Fruit fly (Drosophila melanogaster) whole organism: ENCODE measurements around the gene Shc.

Experiments used
- CG8478 ChIP-seq: fragments of >200 bp; optimal IDR thresholded peaks from 2 replicates; lab custom pipeline; 2018; ENCODE audit warnings: inconsistent platforms
- Dll ChIP-seq: fragments of >200 bp; optimal IDR thresholded peaks from 2 replicates; lab custom pipeline; 2017
- EcR ChIP-seq, 2 experiments: fragments of >200 bp; optimal IDR thresholded peaks; 2 replicates each; lab custom pipeline; 2017; ENCODE audit warnings: missing biosample characterization in 2 of 2, missing genetic modification characterization in 2 of 2, missing genetic modification reagents in 2 of 2
- pan ChIP-seq: fragments of >200 bp; optimal IDR thresholded peaks from 2 replicates; lab custom pipeline; 2017
- psq ChIP-seq: fragments of >200 bp; optimal IDR thresholded peaks from 2 replicates; lab custom pipeline; 2017
- usp ChIP-seq: fragments of >200 bp; optimal IDR thresholded peaks from 2 replicates; lab custom pipeline; 2017; ENCODE audit warnings: missing biosample characterization, missing genetic modification characterization, mixed read lengths

dm6 chr3L:9447239-9447777 is 20.5 kb downstream of the Shc start:
- no peak for TF ChIP-seq psq (lab: Kevin White, UChicago)
- TF ChIP-seq CG8478 (lab: Kevin White, UChicago), result no peak
- no peak for TF ChIP-seq EcR (GFP tag; optimal IDR thresholded peaks at IDR 0.05; lab: Kevin White, UChicago)
- TF ChIP-seq pan (lab: Kevin White, UChicago), result no peak
- TF ChIP-seq usp, result no peak
- TF ChIP-seq Dll, result no peak
